Worm (Caenorhabditis elegans): ENCODE results near the gene ttr-54.

The ttr-54 gene

DNA sequence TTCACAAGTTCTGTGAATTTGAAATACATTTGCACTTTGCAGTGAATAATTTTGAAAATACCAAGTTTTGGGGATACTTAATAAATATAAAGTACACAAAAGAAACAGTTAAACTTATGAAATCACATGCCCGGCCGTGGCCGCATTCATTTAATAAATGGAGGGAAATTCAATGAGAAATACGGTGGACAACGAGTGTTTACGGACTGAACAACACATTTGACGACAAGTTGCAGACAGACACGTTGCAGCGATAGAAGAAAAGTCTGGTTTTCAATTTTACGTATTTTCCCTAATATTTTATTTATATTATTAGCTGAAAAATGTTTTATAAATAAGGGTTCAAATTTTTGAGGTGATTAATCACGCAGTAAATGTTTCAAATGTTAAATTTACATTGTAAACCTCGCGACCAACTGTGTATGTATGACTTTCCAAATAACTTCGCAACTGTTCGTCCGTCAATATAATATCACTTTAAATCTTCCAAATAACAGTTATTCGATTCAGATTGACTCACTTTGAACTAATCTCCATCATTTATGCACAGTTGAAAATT, 4.1 kb upstream of the ttr-54 start, which contains the start of gene copg-1 (continued):
- no peak for TF ChIP-seq F37B4.10 (GFP tag; IDR thresholded peaks at IDR 0.05)
- no peak for TF ChIP-seq ztf-26 (tag; optimal IDR thresholded peaks at IDR 0.05)
- TF ChIP-seq nhr-90 (tag; optimal IDR thresholded peaks at IDR 0.05): no peak
- no peak for TF ChIP-seq T07F8.4 (tag; optimal IDR thresholded peaks at IDR 0.05)
- no peak for TF ChIP-seq hsf-1 (GFP tag; IDR thresholded peaks at IDR 0.05)
- TF ChIP-seq athp-1 (tag; optimal IDR thresholded peaks at IDR 0.05): no peak
- no peak for TF ChIP-seq nfya-1 (tag; optimal IDR thresholded peaks at IDR 0.05; ENCODE audit: borderline replicate concordance, insufficient read depth)
- TF ChIP-seq chd-7 (tag; optimal IDR thresholded peaks at IDR 0.05): no peak
- TF ChIP-seq K12H6.12 (tag; optimal IDR thresholded peaks at IDR 0.05): peak; percentile 22
- TF ChIP-seq die-1 (tag; optimal IDR thresholded peaks at IDR 0.05): no peak
- TF ChIP-seq madf-6 (GFP tag; IDR thresholded peaks at IDR 0.05): peak; percentile 58; the same call in 1 of the 2 replicates
- no peak for TF ChIP-seq let-526 (GFP tag; IDR thresholded peaks at IDR 0.05)
- no peak for TF ChIP-seq dpff-1 (tag; optimal IDR thresholded peaks at IDR 0.05)
- 0 out of 2 replicates have a peak, but pooled peaks have one; percentile 6 for TF ChIP-seq madf-8 (GFP tag; conservative IDR thresholded peaks at IDR 0.05)
- TF ChIP-seq efl-1 (GFP tag; optimal IDR thresholded peaks at IDR 0.05): peak; percentile 56
- no peak for TF ChIP-seq ama-1 (optimal IDR thresholded peaks at IDR 0.05)
- no peak for TF ChIP-seq ama-1 (GFP tag; optimal IDR thresholded peaks at IDR 0.05)
- no peak for TF ChIP-seq egl-44 (GFP tag; IDR thresholded peaks at IDR 0.05)
- no peak for TF ChIP-seq ekl-4 (GFP tag; IDR thresholded peaks at IDR 0.05)
- no peak for TF ChIP-seq hrde-1 (tag; optimal IDR thresholded peaks at IDR 0.05; ENCODE audit: borderline replicate concordance)
- TF ChIP-seq aptf-2 (GFP tag; conservative IDR thresholded peaks at IDR 0.05): no peak
- TF ChIP-seq rpc-1 (optimal IDR thresholded peaks at IDR 0.05): no peak
- no peak for TF ChIP-seq rpc-1 (tag; optimal IDR thresholded peaks at IDR 0.05)
- peak; percentile 51 for TF ChIP-seq dox-1 (GFP tag; IDR thresholded peaks at IDR 0.05)
- TF ChIP-seq egl-18 (GFP tag; IDR thresholded peaks at IDR 0.05): no peak
- no peak for TF ChIP-seq ceh-27 (GFP tag; optimal IDR thresholded peaks at IDR 0.05)
- TF ChIP-seq tbp1 (GFP tag; optimal IDR thresholded peaks at IDR 0.05): peak; percentile 14
- no peak for TF ChIP-seq T26A5.8 (tag; optimal IDR thresholded peaks at IDR 0.05)
- no peak for TF ChIP-seq F49E8.2 (tag; optimal IDR thresholded peaks at IDR 0.05; ENCODE audit: insufficient read depth)
- TF ChIP-seq nhr-27 (tag; optimal IDR thresholded peaks at IDR 0.05): no peak
- TF ChIP-seq lin-54 (GFP tag; optimal IDR thresholded peaks at IDR 0.05): peak; percentile 14
- TF ChIP-seq ZK185.1 (tag; optimal IDR thresholded peaks at IDR 0.05; ENCODE audit: poor library complexity, severe bottlenecking): no peak
- no peak for TF ChIP-seq ceh-58 (GFP tag; IDR thresholded peaks at IDR 0.05)
- no peak for TF ChIP-seq repo-1 (tag; optimal IDR thresholded peaks at IDR 0.05)
- TF ChIP-seq bed-2 (GFP tag; IDR thresholded peaks at IDR 0.05): no peak
- TF ChIP-seq snpc-4 (GFP tag; optimal IDR thresholded peaks at IDR 0.05): peak; percentile 4
- peak in 2 of 4 experiments; percentile 0 to 12 for TF ChIP-seq snpc-4 (tag; optimal IDR thresholded peaks at IDR 0.05)
- no peak for TF ChIP-seq tlf-1 (GFP tag; optimal IDR thresholded peaks at IDR 0.05)
- TF ChIP-seq aptf-3 (GFP tag; IDR thresholded peaks at IDR 0.05): no peak
- no peak for TF ChIP-seq somi-1 (GFP tag; optimal IDR thresholded peaks at IDR 0.05)
- TF ChIP-seq pha-4 (tag; optimal IDR thresholded peaks at IDR 0.05): peak; percentile 17
- no peak for TF ChIP-seq sptf-2 (GFP tag; optimal IDR thresholded peaks at IDR 0.05)
- TF ChIP-seq F22D6.2 (tag; optimal IDR thresholded peaks at IDR 0.05): no peak
- TF ChIP-seq nfyb-1 (GFP tag; IDR thresholded peaks at IDR 0.05): no peak
- TF ChIP-seq hlh-26 (GFP tag; conservative IDR thresholded peaks at IDR 0.05): no peak
- no peak for TF ChIP-seq lsy-27 (tag; optimal IDR thresholded peaks at IDR 0.05; ENCODE audit: borderline replicate concordance, insufficient read depth)

Data from whole organism, young adult.